Worm (Caenorhabditis elegans) whole organism, young adult: ENCODE results near the gene ssp-32.
A peak's percentile ranks its signal among the peaks of the same experiment; 100 is the strongest.

Experiments
- F22D6.2 ChIP-seq: sonication (generic microtip); optimal IDR thresholded peaks from 2 replicates; lab custom pipeline; 2016; ENCODE audit warnings: mild to moderate bottlenecking, missing genetic modification characterization, missing compliant biosample characterization
- F23B12.7 ChIP-seq: sonication (generic microtip); optimal IDR thresholded peaks from 2 replicates; lab custom pipeline; 2017; ENCODE audit warnings: missing genetic modification characterization, mild to moderate bottlenecking, missing compliant biosample characterization, antibody characterized with exemption, moderate library complexity; ENCODE audit not compliant: insufficient read depth
- F39B2.1 ChIP-seq: fragments of 200-800 bp; sonication (Bioruptor generic); IDR thresholded peaks from 2 replicates; pipeline ENCODE4 v1.3.6; 2022; ENCODE audit warnings: missing genetic modification reagents, missing genetic modification characterization, missing compliant biosample characterization
- F49E8.2 ChIP-seq: sonication (generic microtip); optimal IDR thresholded peaks from 3 replicates; lab custom pipeline; 2017; ENCODE audit warnings: missing genetic modification characterization, mild to moderate bottlenecking, missing compliant biosample characterization, antibody characterized with exemption, moderate library complexity; ENCODE audit not compliant: insufficient read depth
- K11D2.4 ChIP-seq: fragments of 200-800 bp; sonication (Bioruptor generic); IDR thresholded peaks from 2 replicates; pipeline ENCODE4 v1.3.6; 2022; ENCODE audit warnings: missing genetic modification reagents, missing genetic modification characterization, missing compliant biosample characterization
- Y53F4B.3 ChIP-seq: fragments of 200-800 bp; sonication (Bioruptor generic); IDR thresholded peaks from 2 replicates; pipeline ENCODE4 v1.3.6; 2022; ENCODE audit warnings: missing genetic modification reagents, missing genetic modification characterization, missing compliant biosample characterization
- Y95B8A.8 ChIP-seq: fragments of 200-800 bp; sonication (Bioruptor generic); IDR thresholded peaks from 2 replicates; pipeline ENCODE4 v1.3.6; 2022; ENCODE audit warnings: missing genetic modification reagents, missing genetic modification characterization, missing compliant biosample characterization
- aptf-2 ChIP-seq: fragments of 200-800 bp; sonication (Bioruptor generic); conservative IDR thresholded peaks from 2 replicates; pipeline ENCODE4 v1.3.6; 2022; ENCODE audit warnings: missing genetic modification reagents, missing genetic modification characterization, missing compliant biosample characterization
- bed-2 ChIP-seq: fragments of 200-800 bp; sonication (Bioruptor generic); IDR thresholded peaks from 2 replicates; pipeline ENCODE4 v1.3.6; 2022; ENCODE audit warnings: missing genetic modification reagents, missing genetic modification characterization, missing compliant biosample characterization
- ccch-3 ChIP-seq: fragments of 200-800 bp; sonication (Bioruptor generic); optimal IDR thresholded peaks from 2 replicates; lab custom pipeline; 2018; ENCODE audit warnings: mild to moderate bottlenecking, missing genetic modification characterization, missing compliant biosample characterization
- cebp-2 ChIP-seq: fragments of 200-800 bp; sonication (Bioruptor generic); IDR thresholded peaks from 2 replicates; pipeline ENCODE4 v1.3.6; 2022; ENCODE audit warnings: missing genetic modification characterization, missing compliant biosample characterization
- ceh-58 ChIP-seq: fragments of 200-800 bp; sonication (Bioruptor generic); IDR thresholded peaks from 2 replicates; pipeline ENCODE4 v1.3.6; 2022; ENCODE audit warnings: missing genetic modification characterization, missing compliant biosample characterization
- efl-1 ChIP-seq: fragments of 150-350 bp; optimal IDR thresholded peaks from 2 replicates; lab custom pipeline; 2014; ENCODE audit warnings: missing biosample characterization, missing genetic modification reagents, missing genetic modification characterization
- ets-4 ChIP-seq: fragments of 200-800 bp; sonication (Bioruptor generic); optimal IDR thresholded peaks from 2 replicates; lab custom pipeline; 2018; ENCODE audit warnings: mild to moderate bottlenecking, missing genetic modification characterization, missing compliant biosample characterization
- fkh-3 ChIP-seq: sonication (generic microtip); optimal IDR thresholded peaks from 2 replicates; lab custom pipeline; 2016; ENCODE audit warnings: mild to moderate bottlenecking, missing genetic modification characterization, missing compliant biosample characterization
- hlh-12 ChIP-seq: sonication (generic microtip); optimal IDR thresholded peaks from 2 replicates; lab custom pipeline; 2016; ENCODE audit warnings: missing genetic modification characterization, missing compliant biosample characterization
- hlh-26 ChIP-seq: fragments of 200-800 bp; sonication (Bioruptor generic); conservative IDR thresholded peaks from 2 replicates; pipeline ENCODE4 v1.3.6; 2022; ENCODE audit warnings: missing genetic modification reagents, missing genetic modification characterization, missing compliant biosample characterization
- hmg-1.2 ChIP-seq: fragments of 200-800 bp; sonication (Bioruptor generic); IDR thresholded peaks from 2 replicates; pipeline ENCODE4 v1.3.6; 2022; ENCODE audit warnings: missing genetic modification reagents, missing genetic modification characterization, missing compliant biosample characterization
- hmg-20 ChIP-seq: fragments of 200-800 bp; sonication (Bioruptor generic); IDR thresholded peaks from 2 replicates; pipeline ENCODE4 v1.3.6; 2022; ENCODE audit warnings: missing genetic modification reagents, missing genetic modification characterization, missing compliant biosample characterization
- hrde-1 ChIP-seq: sonication (generic microtip); optimal IDR thresholded peaks from 2 replicates; lab custom pipeline; 2016; ENCODE audit warnings: missing genetic modification characterization, mild to moderate bottlenecking, missing compliant biosample characterization, moderate library complexity, missing genotype, missing genetic modification reagents, borderline replicate concordance
- let-526 ChIP-seq: fragments of 200-800 bp; sonication (Bioruptor generic); IDR thresholded peaks from 2 replicates; pipeline ENCODE4 v1.3.6; 2022; ENCODE audit warnings: missing genetic modification reagents, missing genetic modification characterization, missing compliant biosample characterization
- let-607 ChIP-seq, 2 experiments: fragments of 200-800 bp in 1 of 2; sonication (Bioruptor generic) in 1 of 2; sonication (generic microtip) in 1 of 2; optimal IDR thresholded peaks; 2 replicates each; lab custom pipeline; 2016 to 2018; ENCODE audit warnings: mild to moderate bottlenecking in 2 of 2, missing compliant biosample characterization in 2 of 2, missing genetic modification characterization in 2 of 2, moderate library complexity in 2 of 2, missing genotype in 1 of 2
- lin-35 ChIP-seq, 3 experiments: fragments of 150-350 bp in 2 of 3; sonication (generic microtip) in 1 of 3; optimal IDR thresholded peaks; 2 replicates each; lab custom pipeline; 2014 to 2018; ENCODE audit warnings: missing biosample characterization in 3 of 3, missing genetic modification characterization in 3 of 3, missing genetic modification reagents in 3 of 3
- lin-54 ChIP-seq: fragments of 200-800 bp; sonication (Bioruptor generic); optimal IDR thresholded peaks from 2 replicates; lab custom pipeline; 2018; ENCODE audit warnings: mild to moderate bottlenecking, missing genetic modification characterization, missing compliant biosample characterization
- lsl-1 ChIP-seq: fragments of 200-800 bp; sonication (Bioruptor generic); optimal IDR thresholded peaks from 2 replicates; lab custom pipeline; 2018; ENCODE audit warnings: mild to moderate bottlenecking, missing genetic modification characterization, moderate library complexity, missing compliant biosample characterization
- madf-3 ChIP-seq: fragments of 200-800 bp; sonication (Bioruptor generic); IDR thresholded peaks from 2 replicates; pipeline ENCODE4 v1.3.6; 2022; ENCODE audit warnings: missing genetic modification reagents, missing genetic modification characterization, missing compliant biosample characterization
- madf-6 ChIP-seq: fragments of 200-800 bp; sonication (Bioruptor generic); IDR thresholded peaks from 2 replicates; pipeline ENCODE4 v1.3.6; 2022; ENCODE audit warnings: missing genetic modification reagents, missing genetic modification characterization, missing compliant biosample characterization
- madf-8 ChIP-seq: fragments of 200-800 bp; sonication (Bioruptor generic); conservative IDR thresholded peaks from 2 replicates; pipeline ENCODE4 v1.3.6; 2022; ENCODE audit warnings: missing genetic modification reagents, missing genetic modification characterization, missing compliant biosample characterization
- nfyb-1 ChIP-seq: fragments of 200-800 bp; sonication (Bioruptor generic); IDR thresholded peaks from 2 replicates; pipeline ENCODE4 v1.3.6; 2022; ENCODE audit warnings: missing genetic modification reagents, missing genetic modification characterization, missing compliant biosample characterization
- nhr-120 ChIP-seq: fragments of 200-800 bp; sonication (Bioruptor generic); IDR thresholded peaks from 2 replicates; pipeline ENCODE4 v1.3.6; 2022; ENCODE audit warnings: missing genetic modification characterization, missing compliant biosample characterization
- nhr-27 ChIP-seq: fragments of 200-800 bp; sonication (Bioruptor generic); optimal IDR thresholded peaks from 2 replicates; lab custom pipeline; 2018; ENCODE audit warnings: mild to moderate bottlenecking, missing genetic modification characterization, moderate library complexity, missing compliant biosample characterization
- nhr-80 ChIP-seq: sonication (generic microtip); optimal IDR thresholded peaks from 2 replicates; lab custom pipeline; 2016; ENCODE audit warnings: missing genetic modification characterization, missing compliant biosample characterization
- pbrm-1 ChIP-seq: fragments of 200-800 bp; sonication (Bioruptor generic); IDR thresholded peaks from 2 replicates; pipeline ENCODE4 v1.3.6; 2022; ENCODE audit warnings: missing genetic modification reagents, missing genetic modification characterization, missing compliant biosample characterization
- sea-2 ChIP-seq: fragments of 200-800 bp; sonication (Bioruptor generic); IDR thresholded peaks from 2 replicates; pipeline ENCODE4 v1.3.6; 2022; ENCODE audit warnings: missing genetic modification characterization, missing compliant biosample characterization
- snpc-1.3 ChIP-seq: sonication (generic microtip); optimal IDR thresholded peaks from 2 replicates; lab custom pipeline; 2017; ENCODE audit warnings: missing genetic modification characterization, mild to moderate bottlenecking, missing compliant biosample characterization, antibody characterized with exemption, moderate library complexity, missing genotype, missing genetic modification reagents; ENCODE audit not compliant: insufficient read depth
- snpc-3.4 ChIP-seq: sonication (generic microtip); optimal IDR thresholded peaks from 2 replicates; lab custom pipeline; 2017; ENCODE audit warnings: missing genetic modification characterization, mild to moderate bottlenecking, missing compliant biosample characterization, antibody characterized with exemption, moderate library complexity, missing genotype, missing genetic modification reagents
- snpc-4 ChIP-seq, 5 experiments: fragments of 150-350 bp in 1 of 5; sonication (generic microtip) in 4 of 5; optimal IDR thresholded peaks; 2 replicates each; lab custom pipeline; 2014 to 2018; ENCODE audit warnings: missing genetic modification characterization in 5 of 5, missing biosample characterization in 3 of 5, antibody characterized with exemption in 2 of 5, mild to moderate bottlenecking in 2 of 5, missing compliant biosample characterization in 2 of 5, missing genotype in 2 of 5, moderate library complexity in 2 of 5, missing genetic modification reagents in 1 of 5
- tbp1 ChIP-seq: fragments of 200-800 bp; sonication (Bioruptor generic); optimal IDR thresholded peaks from 2 replicates; lab custom pipeline; 2018; ENCODE audit warnings: mild to moderate bottlenecking, missing genetic modification characterization, missing compliant biosample characterization
- xnd-1 ChIP-seq: sonication (generic microtip); optimal IDR thresholded peaks from 2 replicates; lab custom pipeline; 2016; ENCODE audit warnings: missing genotype, missing genetic modification reagents, missing genetic modification characterization, missing compliant biosample characterization
- ztf-18 ChIP-seq: sonication (generic microtip); optimal IDR thresholded peaks from 2 replicates; lab custom pipeline; 2016; ENCODE audit warnings: missing genotype, mild to moderate bottlenecking, missing genetic modification characterization, missing compliant biosample characterization
- ztf-6 ChIP-seq: fragments of 200-800 bp; sonication (Bioruptor generic); IDR thresholded peaks from 2 replicates; pipeline ENCODE4 v1.3.6; 2022; ENCODE audit warnings: missing genetic modification reagents, missing genetic modification characterization, missing compliant biosample characterization

Gene ssp-32

DNA sequence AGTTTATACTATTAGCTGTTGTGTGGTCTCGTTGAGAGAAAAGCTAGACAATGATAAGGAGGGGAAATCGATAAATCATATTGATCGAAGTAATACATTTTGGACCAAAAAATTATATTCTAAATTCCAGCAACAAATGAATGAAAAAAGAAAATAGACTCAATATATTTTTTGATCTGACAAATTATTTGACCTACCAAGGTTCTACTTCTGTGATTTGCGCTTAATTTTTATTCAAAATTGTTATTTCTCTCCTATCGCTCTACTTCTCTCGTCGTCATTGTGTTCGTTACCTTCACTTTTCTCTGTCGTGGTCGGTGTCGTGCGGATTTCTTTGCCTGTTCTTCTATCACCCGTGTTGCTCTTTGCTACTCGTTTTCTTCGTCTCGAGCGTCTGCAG lies 36.2 kb upstream of the ssp-32 start:
- peak; percentile 52 for TF ChIP-seq efl-1 (GFP tag; lab: Kevin White, UChicago)
- TF ChIP-seq hlh-26 (GFP tag; lab: Robert Waterston, UW), result no peak
- peak; percentile 15 for TF ChIP-seq xnd-1 (tag; lab: Kevin White, UChicago)
- TF ChIP-seq lin-35 (GFP tag; optimal IDR thresholded peaks at IDR 0.05; lab: Kevin White, UChicago), result no peak
- TF ChIP-seq ets-4, result no peak
- TF ChIP-seq pbrm-1 (GFP tag; lab: Robert Waterston, UW), result no peak
- peak; percentile 77 for TF ChIP-seq madf-6

DNA sequence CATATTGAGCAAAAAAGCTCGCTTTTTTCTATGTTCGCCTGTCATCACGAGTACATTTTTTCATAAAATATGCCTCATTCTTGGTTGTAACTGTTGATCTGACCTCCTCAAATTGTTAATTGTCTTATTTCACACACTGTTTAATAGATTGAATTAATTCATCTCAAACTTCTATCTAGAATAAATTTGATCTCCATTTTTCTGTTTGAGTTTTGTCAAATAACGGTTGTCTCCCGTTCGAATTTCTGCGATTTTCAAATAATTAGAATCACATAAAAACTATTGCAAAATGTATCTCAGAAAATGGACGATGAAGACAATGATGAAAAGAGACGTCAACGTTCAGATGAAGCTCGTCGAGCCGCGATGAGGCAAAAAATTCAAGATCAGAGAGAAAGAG lies 33.3 kb upstream of the ssp-32 start, which contains the start of gene K07F5.14:
TSS of gene K07F5.14 (plus strand) at position 301 of the 400 bp plus-strand sequence.
- no peak for TF ChIP-seq ceh-58
- no peak for TF ChIP-seq hmg-1.2
- TF ChIP-seq nhr-27 (tag; lab: Kevin White, UChicago), result no peak
- peak; percentile 59; the same call in 1 of the 2 replicates for TF ChIP-seq madf-3 (GFP tag; lab: Robert Waterston, UW)
- peak; percentile 3 for TF ChIP-seq lsl-1 (GFP tag; lab: Kevin White, UChicago)
- TF ChIP-seq Y53F4B.3 (GFP tag; lab: Robert Waterston, UW), result no peak
- no peak for TF ChIP-seq let-607 (tag; optimal IDR thresholded peaks at IDR 0.05; lab: Kevin White, UChicago)
- no peak for TF ChIP-seq hmg-20 (GFP tag; lab: Robert Waterston, UW)
- no peak for TF ChIP-seq K11D2.4 (GFP tag; lab: Robert Waterston, UW)
- TF ChIP-seq aptf-2 (GFP tag; lab: Robert Waterston, UW), result no peak
- no peak for TF ChIP-seq F39B2.1
- no peak for TF ChIP-seq bed-2 (GFP tag; lab: Robert Waterston, UW)
- TF ChIP-seq hlh-12 (tag; lab: Kevin White, UChicago), result no peak
- TF ChIP-seq Y95B8A.8 (GFP tag; lab: Robert Waterston, UW), result no peak
- TF ChIP-seq F49E8.2, result no peak
- TF ChIP-seq snpc-4 (GFP tag; optimal IDR thresholded peaks at IDR 0.05; lab: Kevin White, UChicago), result no peak
- no peak for TF ChIP-seq snpc-4 (tag; optimal IDR thresholded peaks at IDR 0.05; lab: Kevin White, UChicago)
- TF ChIP-seq madf-6, result peak; percentile 35; the same call in 1 of the 2 replicates
- TF ChIP-seq ztf-6 (GFP tag; lab: Robert Waterston, UW), result no peak

DNA sequence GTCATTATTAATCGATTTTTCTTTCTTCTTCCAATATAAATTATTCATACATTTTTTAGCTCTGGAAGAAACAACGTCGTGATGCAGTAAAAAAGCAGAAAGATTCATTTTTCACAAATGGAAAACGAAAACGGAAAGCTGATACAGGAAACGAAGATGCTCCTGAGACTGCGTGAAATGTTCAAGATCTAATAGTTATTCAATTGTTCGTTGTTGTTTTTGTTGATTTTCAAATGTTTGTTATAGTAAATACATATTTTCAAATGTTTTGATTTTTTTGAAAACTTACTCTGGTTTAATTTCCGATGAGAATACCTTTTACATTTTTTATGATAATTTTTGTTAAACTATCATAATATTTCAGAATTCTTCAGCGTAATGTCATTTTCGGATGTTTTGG lies 31.4 kb upstream of the ssp-32 start, which contains the start of gene K07F5.16:
TSS of gene K07F5.16 (plus strand) at position 301 of the 400 bp plus-strand sequence.
- TF ChIP-seq cebp-2 (GFP tag; lab: Robert Waterston, UW) (no peak), snpc-3.4 (tag; lab: Kevin White, UChicago) (no peak), snpc-1.3 (tag; lab: Kevin White, UChicago) (no peak), hmg-20 (GFP tag; lab: Robert Waterston, UW) (no peak), F22D6.2 (tag; lab: Kevin White, UChicago) (no peak), lin-35 (GFP tag; optimal IDR thresholded peaks at IDR 0.05; lab: Kevin White, UChicago) (no peak), madf-8 (GFP tag; lab: Robert Waterston, UW) (no peak), lin-54 (GFP tag; lab: Kevin White, UChicago) (no peak), F23B12.7 (tag; lab: Kevin White, UChicago) (no peak), ztf-18 (tag; lab: Kevin White, UChicago) (no peak), ccch-3 (GFP tag; lab: Kevin White, UChicago) (no peak), let-526 (GFP tag; lab: Robert Waterston, UW) (no peak), fkh-3 (tag; lab: Kevin White, UChicago) (no peak), nfyb-1 (no peak), nhr-80 (tag; lab: Kevin White, UChicago) (no peak), nhr-120 (no peak), tbp1 (no peak), sea-2 (GFP tag; lab: Robert Waterston, UW) (no peak), hrde-1 (no peak)
